Worm (Caenorhabditis elegans) whole organism, late embryonic: ENCODE results near the gene F49E10.4.

ENCODE experiments used
- K09A11.1 ChIP-seq: sonication (generic microtip); optimal IDR thresholded peaks from 2 replicates; lab custom pipeline; 2017; ENCODE audit warnings: antibody characterized with exemption, mild to moderate bottlenecking, missing genetic modification characterization, missing compliant biosample characterization; ENCODE audit not compliant: insufficient read depth
- T23F11.4 ChIP-seq: fragments of 200-800 bp; sonication (Bioruptor generic); optimal IDR thresholded peaks from 2 replicates; lab custom pipeline; 2018; ENCODE audit warnings: mild to moderate bottlenecking, missing genetic modification characterization, missing compliant biosample characterization
- Y22D7AL.16 ChIP-seq: sonication (generic microtip); optimal IDR thresholded peaks from 2 replicates; lab custom pipeline; 2016; ENCODE audit warnings: missing genetic modification characterization, missing compliant biosample characterization
- ceh-14 ChIP-seq: sonication (generic microtip); optimal IDR thresholded peaks from 2 replicates; lab custom pipeline; 2016; ENCODE audit warnings: missing genotype, missing genetic modification characterization, missing compliant biosample characterization
- ceh-18 ChIP-seq: sonication (generic microtip); optimal IDR thresholded peaks from 2 replicates; lab custom pipeline; 2016; ENCODE audit warnings: missing genetic modification characterization, missing compliant biosample characterization
- ceh-19 ChIP-seq: fragments of 200-800 bp; sonication (Bioruptor generic); optimal IDR thresholded peaks from 2 replicates; lab custom pipeline; 2018; ENCODE audit warnings: mild to moderate bottlenecking, missing genetic modification characterization, missing compliant biosample characterization
- ceh-24 ChIP-seq: sonication (generic microtip); optimal IDR thresholded peaks from 2 replicates; lab custom pipeline; 2016; ENCODE audit warnings: mild to moderate bottlenecking, missing genetic modification characterization, missing compliant biosample characterization
- ceh-31 ChIP-seq: sonication (generic microtip); optimal IDR thresholded peaks from 2 replicates; lab custom pipeline; 2016; ENCODE audit warnings: missing genetic modification characterization, missing compliant biosample characterization
- ceh-34 ChIP-seq: sonication (generic microtip); optimal IDR thresholded peaks from 2 replicates; lab custom pipeline; 2016; ENCODE audit warnings: mild to moderate bottlenecking, missing genetic modification characterization, missing compliant biosample characterization
- ceh-45 ChIP-seq: fragments of 200-800 bp; sonication (Bioruptor generic); IDR thresholded peaks from 2 replicates; pipeline ENCODE4 v1.3.6; 2022; ENCODE audit warnings: missing genetic modification reagents, missing genetic modification characterization, missing compliant biosample characterization
- ceh-48 ChIP-seq: sonication (generic microtip); optimal IDR thresholded peaks from 2 replicates; lab custom pipeline; 2016; ENCODE audit warnings: missing genetic modification characterization, inconsistent platforms, missing compliant biosample characterization
- ceh-6 ChIP-seq: fragments of 200-800 bp; sonication (Bioruptor generic); optimal IDR thresholded peaks from 2 replicates; lab custom pipeline; 2018; ENCODE audit warnings: mild to moderate bottlenecking, missing genetic modification characterization, missing compliant biosample characterization
- ceh-9 ChIP-seq: sonication (generic microtip); optimal IDR thresholded peaks from 2 replicates; lab custom pipeline; 2016; ENCODE audit warnings: mild to moderate bottlenecking, missing genetic modification characterization, inconsistent platforms, missing compliant biosample characterization
- che-1 ChIP-seq: sonication (generic microtip); optimal IDR thresholded peaks from 2 replicates; lab custom pipeline; 2016; ENCODE audit warnings: mild to moderate bottlenecking, missing genetic modification characterization, missing compliant biosample characterization
- dmd-4 ChIP-seq: sonication (generic microtip); optimal IDR thresholded peaks from 2 replicates; lab custom pipeline; 2016; ENCODE audit warnings: borderline replicate concordance, missing genetic modification characterization, missing compliant biosample characterization
- dve-1 ChIP-seq: sonication (generic microtip); optimal IDR thresholded peaks from 2 replicates; lab custom pipeline; 2017; ENCODE audit warnings: antibody characterized with exemption, mild to moderate bottlenecking, missing genetic modification characterization, missing compliant biosample characterization
- elt-4 ChIP-seq: sonication (generic microtip); optimal IDR thresholded peaks from 2 replicates; lab custom pipeline; 2016; ENCODE audit warnings: missing genetic modification characterization, missing compliant biosample characterization
- ets-4 ChIP-seq: sonication (generic microtip); optimal IDR thresholded peaks from 2 replicates; lab custom pipeline; 2016; ENCODE audit warnings: missing genetic modification characterization, missing compliant biosample characterization
- gmeb-2 ChIP-seq: sonication (generic microtip); optimal IDR thresholded peaks from 2 replicates; lab custom pipeline; 2016; ENCODE audit warnings: missing genetic modification characterization, inconsistent platforms, missing compliant biosample characterization
- lim-6 ChIP-seq: sonication (generic microtip); optimal IDR thresholded peaks from 2 replicates; lab custom pipeline; 2016; ENCODE audit warnings: missing genetic modification characterization, missing compliant biosample characterization
- madf-2 ChIP-seq: sonication (generic microtip); optimal IDR thresholded peaks from 2 replicates; lab custom pipeline; 2017; ENCODE audit warnings: missing genetic modification characterization, missing compliant biosample characterization
- mec-3 ChIP-seq: sonication (generic microtip); optimal IDR thresholded peaks from 2 replicates; lab custom pipeline; 2016; ENCODE audit warnings: borderline replicate concordance, missing genetic modification characterization, missing compliant biosample characterization
- nfya-1 ChIP-seq: sonication (generic microtip); optimal IDR thresholded peaks from 2 replicates; lab custom pipeline; 2017; ENCODE audit warnings: missing genetic modification characterization, mild to moderate bottlenecking, missing compliant biosample characterization, antibody characterized with exemption, moderate library complexity
- nhr-11 ChIP-seq: fragments of 150-350 bp; optimal IDR thresholded peaks from 2 replicates; lab custom pipeline; 2014; ENCODE audit warnings: missing biosample characterization, missing genetic modification characterization
- npax-4 ChIP-seq: sonication (generic microtip); optimal IDR thresholded peaks from 2 replicates; lab custom pipeline; 2016; ENCODE audit warnings: missing genetic modification characterization, missing compliant biosample characterization
- pag-3 ChIP-seq: sonication (generic microtip); optimal IDR thresholded peaks from 2 replicates; lab custom pipeline; 2016; ENCODE audit warnings: missing compliant biosample characterization, missing genetic modification characterization, borderline replicate concordance
- pax-1 ChIP-seq: fragments of 150-350 bp; optimal IDR thresholded peaks from 2 replicates; lab custom pipeline; 2014; ENCODE audit warnings: missing biosample characterization, missing genetic modification characterization
- pha-2 ChIP-seq: sonication (generic microtip); optimal IDR thresholded peaks from 2 replicates; lab custom pipeline; 2017; ENCODE audit warnings: mild to moderate bottlenecking, missing genetic modification characterization, missing compliant biosample characterization
- pros-1 ChIP-seq: fragments of 150-350 bp; optimal IDR thresholded peaks from 2 replicates; lab custom pipeline; 2014; ENCODE audit warnings: missing biosample characterization, missing genetic modification reagents, missing genetic modification characterization
- sdc-2 ChIP-seq: sonication (generic microtip); optimal IDR thresholded peaks from 2 replicates; lab custom pipeline; 2016; ENCODE audit warnings: missing genotype, missing genetic modification characterization, missing compliant biosample characterization
- sox-4 ChIP-seq: sonication (generic microtip); optimal IDR thresholded peaks from 2 replicates; lab custom pipeline; 2017; ENCODE audit warnings: mild to moderate bottlenecking, missing genetic modification characterization, inconsistent platforms, missing compliant biosample characterization
- syd-9 ChIP-seq: sonication (generic microtip); optimal IDR thresholded peaks from 2 replicates; lab custom pipeline; 2016; ENCODE audit warnings: mild to moderate bottlenecking, missing genetic modification characterization, moderate library complexity, missing compliant biosample characterization
- tbx-7 ChIP-seq: sonication (generic microtip); optimal IDR thresholded peaks from 2 replicates; lab custom pipeline; 2016; ENCODE audit warnings: missing genotype, missing genetic modification characterization, missing compliant biosample characterization
- ttx-3 ChIP-seq: sonication (generic microtip); optimal IDR thresholded peaks from 2 replicates; lab custom pipeline; 2016; ENCODE audit warnings: missing genetic modification reagents, missing genetic modification characterization, missing compliant biosample characterization
- unc-3 ChIP-seq, 2 experiments: fragments of 200-800 bp in 1 of 2; sonication (Bioruptor generic) in 1 of 2; sonication (generic microtip) in 1 of 2; conservative IDR thresholded peaks in 1 of 2; optimal IDR thresholded peaks in 1 of 2; 2 replicates each; pipeline versions ENCODE4 v1.3.6 to Lab custom; 2016 to 2022; ENCODE audit warnings: missing compliant biosample characterization in 2 of 2, missing genetic modification characterization in 2 of 2, missing genetic modification reagents in 1 of 2
- unc-42 ChIP-seq: sonication (generic microtip); optimal IDR thresholded peaks from 2 replicates; lab custom pipeline; 2016; ENCODE audit warnings: missing genotype, missing genetic modification characterization, missing compliant biosample characterization
- unc-55 ChIP-seq: sonication (generic microtip); optimal IDR thresholded peaks from 2 replicates; lab custom pipeline; 2017; ENCODE audit warnings: missing biosample characterization, missing genetic modification reagents, missing genetic modification characterization

F49E10.4 gene

ce11 chrX:5848703-5849102, 27.0 kb upstream of the F49E10.4 start, which contains the start of gene atat-2:
TSS of gene atat-2 (plus strand) at chrX:5849100.
- TF ChIP-seq ttx-3 (tag; lab: Kevin White, UChicago) (no peak), sox-4 (tag; lab: Kevin White, UChicago) (no peak), syd-9 (tag; lab: Kevin White, UChicago) (no peak), npax-4 (tag; lab: Kevin White, UChicago) (no peak), K09A11.1 (tag; lab: Kevin White, UChicago) (no peak), unc-55 (GFP tag; lab: Kevin White, UChicago) (no peak), ceh-48 (tag; lab: Kevin White, UChicago) (no peak), elt-4 (no peak)

- TF ChIP-seq ceh-45 (GFP tag; lab: Robert Waterston, UW) = no peak
- TF ChIP-seq nfya-1 (tag; lab: Kevin White, UChicago) = no peak
- no peak for TF ChIP-seq ceh-31 (tag; lab: Kevin White, UChicago)
- no peak for TF ChIP-seq dmd-4 (tag; lab: Kevin White, UChicago)
- no peak for TF ChIP-seq npax-4 (tag; lab: Kevin White, UChicago)
- TF ChIP-seq ceh-9 (tag; lab: Kevin White, UChicago) = no peak
- no peak for TF ChIP-seq ets-4 (tag; lab: Kevin White, UChicago)
- TF ChIP-seq mec-3 = no peak
- TF ChIP-seq pros-1 (tag; lab: Kevin White, UChicago) = no peak
- TF ChIP-seq nhr-11 (tag; lab: Kevin White, UChicago) = no peak
- no peak for TF ChIP-seq ceh-18
- no peak for TF ChIP-seq K09A11.1 (tag; lab: Kevin White, UChicago)
- TF ChIP-seq dve-1 (tag; lab: Kevin White, UChicago) = no peak
- no peak for TF ChIP-seq gmeb-2
- TF ChIP-seq tbx-7 (tag; lab: Kevin White, UChicago) = no peak
- TF ChIP-seq ceh-24 (tag; lab: Kevin White, UChicago) = no peak
- no peak for TF ChIP-seq unc-55 (GFP tag; lab: Kevin White, UChicago)
- no peak for TF ChIP-seq ceh-14 (tag; lab: Kevin White, UChicago)
- no peak for TF ChIP-seq T23F11.4
- no peak for TF ChIP-seq pag-3 (tag; lab: Kevin White, UChicago)
These were observed 25.2 kb upstream of the F49E10.4 start for ce11 chrX:5850472-5850871.

ce11 chrX:5852113-5852512, 23.6 kb upstream of the F49E10.4 start:
- TF ChIP-seq sdc-2 (tag; lab: Kevin White, UChicago) = no peak
- TF ChIP-seq elt-4 = no peak
- no peak for TF ChIP-seq ceh-34
- TF ChIP-seq pha-2 (tag; lab: Kevin White, UChicago) = no peak
- no peak for TF ChIP-seq che-1
- no peak for TF ChIP-seq pax-1 (tag; lab: Kevin White, UChicago)
- no peak for TF ChIP-seq ceh-19 (GFP tag; lab: Kevin White, UChicago)
- TF ChIP-seq ceh-31 (tag; lab: Kevin White, UChicago) = no peak
- no peak for TF ChIP-seq ceh-6
- no peak for TF ChIP-seq lim-6 (tag; lab: Kevin White, UChicago)
- TF ChIP-seq unc-42 = no peak
- TF ChIP-seq K09A11.1 (tag; lab: Kevin White, UChicago) = no peak
- no peak for TF ChIP-seq sox-4 (tag; lab: Kevin White, UChicago)
- no peak for TF ChIP-seq syd-9 (tag; lab: Kevin White, UChicago)
- TF ChIP-seq dve-1 (tag; lab: Kevin White, UChicago) = no peak
- TF ChIP-seq, all 69 proteins: peak for 0

ce11 chrX:5854163-5854451, 21.6 kb upstream of the F49E10.4 start, which contains the start of gene hog-1:
TSS of gene hog-1 (minus strand) at chrX:5854263.
- TF ChIP-seq K09A11.1 (tag; lab: Kevin White, UChicago) (no peak), ceh-34 (no peak), Y22D7AL.16 (tag; lab: Kevin White, UChicago) (no peak), madf-2 (tag; lab: Kevin White, UChicago) (no peak), ceh-45 (GFP tag; lab: Robert Waterston, UW) (no peak), tbx-7 (tag; lab: Kevin White, UChicago) (no peak), pax-1 (tag; lab: Kevin White, UChicago) (no peak), ceh-9 (tag; lab: Kevin White, UChicago) (no peak), unc-3 (GFP tag; conservative IDR thresholded peaks at IDR 0.05; lab: Robert Waterston, UW) (no peak), unc-3 (tag; optimal IDR thresholded peaks at IDR 0.05; lab: Kevin White, UChicago) (no peak)
